Worm (Caenorhabditis elegans): ENCODE measurements around the gene col-165.

ce11 chrX:4307559-4308005 lies 45.8 kb upstream of the col-165 start:
- TF ChIP-seq nhr-12 (tag; optimal IDR thresholded peaks at IDR 0.05) (no peak), snpc-4 (tag; optimal IDR thresholded peaks at IDR 0.05) (no peak), nhr-77 (tag; optimal IDR thresholded peaks at IDR 0.05) (no peak), nhr-28 (tag; optimal IDR thresholded peaks at IDR 0.05) (no peak), lsy-12 (tag; optimal IDR thresholded peaks at IDR 0.05) (peak; percentile 19), daf-12 (tag; optimal IDR thresholded peaks at IDR 0.05) (no peak), ama-1 (optimal IDR thresholded peaks at IDR 0.05) (no peak), lin-15B (tag; optimal IDR thresholded peaks at IDR 0.05) (no peak), mdl-1 (tag; optimal IDR thresholded peaks at IDR 0.05) (no peak), skn-1 (tag; optimal IDR thresholded peaks at IDR 0.05) (no peak), nfya-1 (tag; optimal IDR thresholded peaks at IDR 0.05; ENCODE audit: insufficient read depth) (peak; percentile 44), elt-1 (tag; optimal IDR thresholded peaks at IDR 0.05) (no peak)
